Worm (Caenorhabditis elegans): ENCODE data around the gene coel-1.

The coel-1 gene

DNA sequence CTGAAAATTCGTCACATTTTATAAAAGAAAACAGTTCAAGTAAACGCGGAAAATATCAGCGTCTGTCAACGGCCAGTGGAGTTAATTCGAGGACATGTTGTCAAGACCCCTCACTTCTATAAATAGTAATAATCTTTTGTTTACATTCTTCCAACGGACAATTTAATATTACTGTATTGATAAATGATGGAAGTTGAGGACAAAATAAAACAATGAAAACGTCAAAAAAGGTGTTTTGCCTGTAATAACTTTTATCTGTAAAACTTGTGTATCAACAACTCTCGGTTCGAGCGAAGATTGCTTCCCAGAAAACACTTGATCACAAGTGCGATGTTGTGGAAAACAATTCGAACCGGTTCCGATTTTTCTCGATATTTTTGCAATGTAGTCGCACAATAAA, 17.0 kb upstream of the coel-1 start:
- TF ChIP-seq sem-2 (GFP tag; optimal IDR thresholded peaks at IDR 0.05), result no peak
- no peak for TF ChIP-seq ceh-83 (GFP tag; optimal IDR thresholded peaks at IDR 0.05)
- TF ChIP-seq nhr-237 (tag; optimal IDR thresholded peaks at IDR 0.05), result no peak
- TF ChIP-seq ceh-39 (tag; optimal IDR thresholded peaks at IDR 0.05), result no peak
- TF ChIP-seq M03D4.4 (tag; optimal IDR thresholded peaks at IDR 0.05), result no peak
- TF ChIP-seq snpc-4 (tag; optimal IDR thresholded peaks at IDR 0.05), result no peak
- no peak for TF ChIP-seq tbx-8 (GFP tag; optimal IDR thresholded peaks at IDR 0.05)
- no peak for TF ChIP-seq nhr-76 (tag; optimal IDR thresholded peaks at IDR 0.05)
- no peak for TF ChIP-seq drap-1 (GFP tag; optimal IDR thresholded peaks at IDR 0.05)
- TF ChIP-seq hlh-1 (tag; optimal IDR thresholded peaks at IDR 0.05), result no peak
- TF ChIP-seq nhr-28 (tag; optimal IDR thresholded peaks at IDR 0.05), result no peak

DNA sequence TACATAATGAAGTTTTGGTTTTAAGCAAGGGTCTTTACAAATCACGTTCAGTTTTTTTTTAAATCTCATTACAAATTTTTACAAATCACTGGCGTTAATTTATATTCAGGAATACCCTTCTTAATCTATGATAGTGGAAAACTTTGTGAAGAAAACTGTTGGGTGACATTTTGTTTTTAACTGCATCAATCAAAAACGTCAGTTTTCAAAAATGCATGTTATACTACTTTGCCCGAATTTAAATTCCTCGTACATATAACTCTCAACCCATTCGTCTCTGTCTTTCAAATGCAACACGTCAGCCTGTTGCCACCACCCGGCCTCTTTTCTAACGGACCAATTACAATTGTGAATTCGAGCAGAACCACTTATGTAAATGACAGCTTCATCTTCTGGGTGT, 16.5 kb upstream of the coel-1 start, which contains the start of gene hlh-13:
TSS of gene hlh-13 (plus strand) at position 301 of the 400 bp plus-strand sequence.
- TF ChIP-seq unc-62 (GFP tag; optimal IDR thresholded peaks at IDR 0.05) (no peak), sem-2 (GFP tag; optimal IDR thresholded peaks at IDR 0.05) (no peak), unc-120 (tag; optimal IDR thresholded peaks at IDR 0.05; ENCODE audit: poor library complexity, severe bottlenecking) (no peak), elt-3 (tag; optimal IDR thresholded peaks at IDR 0.05) (no peak)

DNA sequence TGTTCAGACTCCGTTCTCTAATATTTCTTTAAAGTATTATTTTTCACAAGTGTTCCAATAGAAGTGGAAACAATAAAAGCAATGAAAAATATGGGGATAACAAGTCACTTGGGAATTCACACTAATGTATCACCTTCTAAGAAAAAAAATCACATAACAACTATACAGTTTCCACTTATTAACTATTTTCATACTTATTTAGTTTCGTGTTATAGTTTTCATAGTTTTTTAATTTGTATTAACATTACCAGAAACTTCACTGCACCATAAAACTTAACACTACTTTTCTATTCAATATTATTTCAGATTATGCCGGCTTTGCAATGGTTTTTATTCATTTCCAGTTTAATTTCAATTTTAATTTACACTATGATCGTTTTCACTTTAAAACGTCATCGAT, 13.4 kb upstream of the coel-1 start, which contains the start of gene srv-5:
TSS of gene srv-5 (plus strand) at position 301 of the 400 bp plus-strand sequence.
- TF ChIP-seq ceh-83 (GFP tag; optimal IDR thresholded peaks at IDR 0.05) (no peak), elt-3 (tag; optimal IDR thresholded peaks at IDR 0.05) (no peak), mep-1 (tag; optimal IDR thresholded peaks at IDR 0.05) (no peak), unc-120 (tag; optimal IDR thresholded peaks at IDR 0.05; ENCODE audit: poor library complexity, severe bottlenecking) (no peak), nhr-2 (tag; optimal IDR thresholded peaks at IDR 0.05) (no peak), ztf-11 (tag; optimal IDR thresholded peaks at IDR 0.05) (no peak), lsy-2 (tag; optimal IDR thresholded peaks at IDR 0.05) (no peak), ceh-43 (GFP tag; optimal IDR thresholded peaks at IDR 0.05) (no peak), pha-4 (tag; optimal IDR thresholded peaks at IDR 0.05) (no peak), unc-62 (GFP tag; optimal IDR thresholded peaks at IDR 0.05) (no peak), snpc-4 (tag; optimal IDR thresholded peaks at IDR 0.05) (no peak), drap-1 (GFP tag; optimal IDR thresholded peaks at IDR 0.05) (no peak), zip-8 (tag; optimal IDR thresholded peaks at IDR 0.05) (no peak), ceh-39 (tag; optimal IDR thresholded peaks at IDR 0.05) (no peak), elt-1 (tag; optimal IDR thresholded peaks at IDR 0.05; ENCODE audit: borderline replicate concordance, insufficient read depth) (no peak)

DNA sequence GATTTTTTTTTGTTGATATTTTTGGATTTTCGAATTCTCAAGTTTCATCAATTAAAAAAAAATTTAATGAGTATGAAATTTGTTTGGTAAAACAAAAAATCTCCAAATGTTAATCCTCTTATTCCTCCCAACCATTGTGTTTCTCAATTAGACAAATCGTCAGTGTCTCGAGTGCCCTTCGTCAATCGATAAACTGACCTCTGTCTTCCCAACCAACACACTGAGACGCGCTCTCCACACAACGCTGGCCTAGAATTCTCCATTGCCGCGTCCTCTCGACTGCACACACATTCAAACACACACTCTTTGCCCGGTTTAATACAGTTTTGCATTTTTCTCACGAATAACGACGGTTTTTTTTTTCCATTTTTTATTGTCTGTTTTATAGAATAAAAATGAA, 10.7 kb upstream of the coel-1 start, which contains the start of gene taf-11.1:
TSS of gene taf-11.1 (plus strand) at position 389 of the 400 bp plus-strand sequence.
- TF ChIP-seq mab-5 (tag; optimal IDR thresholded peaks at IDR 0.05), result no peak
- TF ChIP-seq hlh-1 (tag; optimal IDR thresholded peaks at IDR 0.05), result peak; percentile 21
- peak; percentile 7 for TF ChIP-seq lin-13 (tag; optimal IDR thresholded peaks at IDR 0.05)
- TF ChIP-seq cnd-1 (tag; optimal IDR thresholded peaks at IDR 0.05), result peak; percentile 40
- no peak for TF ChIP-seq nhr-76 (tag; optimal IDR thresholded peaks at IDR 0.05)
- no peak for TF ChIP-seq blmp-1 (tag; optimal IDR thresholded peaks at IDR 0.05)
- no peak for TF ChIP-seq mls-2 (tag; optimal IDR thresholded peaks at IDR 0.05)
- peak; percentile 28 for TF ChIP-seq ces-1 (GFP tag; optimal IDR thresholded peaks at IDR 0.05)
- peak; percentile 29 for TF ChIP-seq ceh-39 (tag; optimal IDR thresholded peaks at IDR 0.05)

DNA sequence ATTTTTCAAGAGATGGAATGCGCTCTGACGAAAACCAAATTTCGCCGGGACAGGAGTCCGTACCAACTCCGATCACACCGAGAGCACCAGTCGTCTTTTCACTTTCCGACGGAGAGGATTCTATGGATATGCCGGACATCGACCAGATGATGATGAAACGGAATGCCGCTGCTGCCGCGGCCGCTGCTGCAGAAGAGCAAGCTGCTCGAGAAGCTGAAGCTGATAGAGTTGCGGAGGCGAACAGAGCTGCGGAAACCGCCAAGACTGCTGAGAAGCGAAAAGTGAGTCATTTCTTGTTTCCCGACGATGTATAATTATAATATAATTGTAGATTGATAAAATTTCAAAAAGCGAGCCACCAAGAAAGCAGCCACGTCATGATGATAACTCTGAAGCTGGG, 10.1 kb upstream of the coel-1 start:
- TF ChIP-seq M03D4.4 (tag; optimal IDR thresholded peaks at IDR 0.05), result no peak
- no peak for TF ChIP-seq ham-2 (GFP tag; optimal IDR thresholded peaks at IDR 0.05)
- TF ChIP-seq drap-1 (GFP tag; optimal IDR thresholded peaks at IDR 0.05), result no peak
- TF ChIP-seq snpc-4 (tag; optimal IDR thresholded peaks at IDR 0.05), result no peak
- TF ChIP-seq mab-5 (tag; optimal IDR thresholded peaks at IDR 0.05), result no peak
- no peak for TF ChIP-seq ces-1 (GFP tag; optimal IDR thresholded peaks at IDR 0.05)
- no peak for TF ChIP-seq ceh-39 (tag; optimal IDR thresholded peaks at IDR 0.05)
- no peak for TF ChIP-seq lin-13 (tag; optimal IDR thresholded peaks at IDR 0.05)
- no peak for TF ChIP-seq unc-39 (tag; optimal IDR thresholded peaks at IDR 0.05)
- TF ChIP-seq unc-120 (tag; optimal IDR thresholded peaks at IDR 0.05; ENCODE audit: poor library complexity, severe bottlenecking), result no peak
- TF ChIP-seq sptf-1 (tag; optimal IDR thresholded peaks at IDR 0.05), result no peak
- no peak for TF ChIP-seq nhr-28 (tag; optimal IDR thresholded peaks at IDR 0.05)
- TF ChIP-seq zip-8 (tag; optimal IDR thresholded peaks at IDR 0.05), result no peak
- TF ChIP-seq elt-1 (tag; optimal IDR thresholded peaks at IDR 0.05; ENCODE audit: borderline replicate concordance, insufficient read depth), result no peak
- TF ChIP-seq unc-62 (GFP tag; optimal IDR thresholded peaks at IDR 0.05), result no peak
- no peak for TF ChIP-seq blmp-1 (tag; optimal IDR thresholded peaks at IDR 0.05)
- no peak for TF ChIP-seq flh-1 (GFP tag; optimal IDR thresholded peaks at IDR 0.05)
- no peak for TF ChIP-seq elt-3 (tag; optimal IDR thresholded peaks at IDR 0.05)
- TF ChIP-seq tbx-8 (GFP tag; optimal IDR thresholded peaks at IDR 0.05), result no peak
- no peak for TF ChIP-seq bed-3 (GFP tag; optimal IDR thresholded peaks at IDR 0.05)
